Worm (Caenorhabditis elegans) whole organism, late embryonic: Measurements from ENCODE around the gene srd-35.

Source experiments
- K09A11.1 ChIP-seq: sonication (generic microtip); optimal IDR thresholded peaks from 2 replicates; lab custom pipeline; 2017; ENCODE audit warnings: antibody characterized with exemption, mild to moderate bottlenecking, missing genetic modification characterization, missing compliant biosample characterization; ENCODE audit not compliant: insufficient read depth
- ceh-31 ChIP-seq: sonication (generic microtip); optimal IDR thresholded peaks from 2 replicates; lab custom pipeline; 2016; ENCODE audit warnings: missing genetic modification characterization, missing compliant biosample characterization
- ceh-34 ChIP-seq: sonication (generic microtip); optimal IDR thresholded peaks from 2 replicates; lab custom pipeline; 2016; ENCODE audit warnings: mild to moderate bottlenecking, missing genetic modification characterization, missing compliant biosample characterization
- che-1 ChIP-seq: sonication (generic microtip); optimal IDR thresholded peaks from 2 replicates; lab custom pipeline; 2016; ENCODE audit warnings: mild to moderate bottlenecking, missing genetic modification characterization, missing compliant biosample characterization
- dve-1 ChIP-seq: sonication (generic microtip); optimal IDR thresholded peaks from 2 replicates; lab custom pipeline; 2017; ENCODE audit warnings: antibody characterized with exemption, mild to moderate bottlenecking, missing genetic modification characterization, missing compliant biosample characterization
- ets-4 ChIP-seq: sonication (generic microtip); optimal IDR thresholded peaks from 2 replicates; lab custom pipeline; 2016; ENCODE audit warnings: missing genetic modification characterization, missing compliant biosample characterization
- hlh-30 ChIP-seq: sonication (generic microtip); optimal IDR thresholded peaks from 2 replicates; lab custom pipeline; 2017; ENCODE audit warnings: antibody characterized with exemption, missing genetic modification characterization, missing compliant biosample characterization; ENCODE audit not compliant: insufficient read depth
- pag-3 ChIP-seq: sonication (generic microtip); optimal IDR thresholded peaks from 2 replicates; lab custom pipeline; 2016; ENCODE audit warnings: missing compliant biosample characterization, missing genetic modification characterization, borderline replicate concordance
- pqm-1 ChIP-seq: sonication (generic microtip); optimal IDR thresholded peaks from 2 replicates; lab custom pipeline; 2016; ENCODE audit warnings: missing genetic modification characterization, missing compliant biosample characterization
- ref-2 ChIP-seq: sonication (generic microtip); optimal IDR thresholded peaks from 2 replicates; lab custom pipeline; 2016; ENCODE audit warnings: missing genetic modification characterization, missing compliant biosample characterization
- sdc-2 ChIP-seq: sonication (generic microtip); optimal IDR thresholded peaks from 2 replicates; lab custom pipeline; 2016; ENCODE audit warnings: missing genotype, missing genetic modification characterization, missing compliant biosample characterization
- unc-42 ChIP-seq: sonication (generic microtip); optimal IDR thresholded peaks from 2 replicates; lab custom pipeline; 2016; ENCODE audit warnings: missing genotype, missing genetic modification characterization, missing compliant biosample characterization

ce11 chrV:12939434-12939833, 24.7 kb upstream of the srd-35 start, which contains the start of gene T16G1.5:
- TF ChIP-seq hlh-30 (tag; lab: Kevin White, UChicago) (no peak), K09A11.1 (tag; lab: Kevin White, UChicago) (no peak), pqm-1 (tag; lab: Kevin White, UChicago) (no peak), dve-1 (no peak), che-1 (tag; lab: Kevin White, UChicago) (no peak), pag-3 (tag; lab: Kevin White, UChicago) (no peak), unc-42 (no peak), sdc-2 (tag; lab: Kevin White, UChicago) (no peak), ets-4 (tag; lab: Kevin White, UChicago) (no peak), ceh-31 (tag; lab: Kevin White, UChicago) (no peak), ref-2 (tag; lab: Kevin White, UChicago) (no peak), ceh-34 (tag; lab: Kevin White, UChicago) (no peak)
